Fruit fly (Drosophila melanogaster) whole organism: ENCODE results near the gene twin.

Experiments used
- CG8478 ChIP-seq: fragments of >200 bp; optimal IDR thresholded peaks from 2 replicates; lab custom pipeline; 2018; ENCODE audit warnings: inconsistent platforms
- Dll ChIP-seq: fragments of >200 bp; optimal IDR thresholded peaks from 2 replicates; lab custom pipeline; 2017
- EcR ChIP-seq, 2 experiments: fragments of >200 bp; optimal IDR thresholded peaks; 2 replicates each; lab custom pipeline; 2017; ENCODE audit warnings: missing biosample characterization in 2 of 2, missing genetic modification characterization in 2 of 2, missing genetic modification reagents in 2 of 2
- pan ChIP-seq: fragments of >200 bp; optimal IDR thresholded peaks from 2 replicates; lab custom pipeline; 2017
- psq ChIP-seq: fragments of >200 bp; optimal IDR thresholded peaks from 2 replicates; lab custom pipeline; 2017
- usp ChIP-seq: fragments of >200 bp; optimal IDR thresholded peaks from 2 replicates; lab custom pipeline; 2017; ENCODE audit warnings: missing biosample characterization, missing genetic modification characterization, mixed read lengths

DNA sequence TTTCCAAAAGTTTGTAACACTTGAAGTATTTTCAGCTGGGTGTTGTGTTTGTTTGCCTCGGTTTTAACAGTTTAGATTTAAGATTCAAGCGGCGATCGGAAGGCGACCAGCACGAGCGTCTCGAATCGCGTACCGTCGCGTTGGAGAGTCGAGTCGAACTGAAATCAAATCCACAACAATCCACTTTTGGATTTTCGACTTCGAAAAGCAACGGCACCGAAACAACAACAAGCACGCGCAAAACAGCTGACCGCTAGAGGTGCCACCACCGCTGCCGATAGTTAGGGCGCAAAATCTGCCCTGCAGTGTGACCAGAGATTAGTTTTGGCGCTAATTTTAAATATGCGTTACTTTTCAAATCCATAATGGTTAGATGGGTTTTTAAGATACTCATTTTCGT is 49.3 kb upstream of the twin start, which contains the start of gene jar:
- TF ChIP-seq Dll (lab: Kevin White, UChicago): no peak
- no peak for TF ChIP-seq pan (lab: Kevin White, UChicago)
- no peak for TF ChIP-seq CG8478 (lab: Kevin White, UChicago)
- no peak for TF ChIP-seq usp (GFP tag; lab: Kevin White, UChicago)
- TF ChIP-seq psq: no peak
- no peak for TF ChIP-seq EcR (GFP tag; optimal IDR thresholded peaks at IDR 0.05; lab: Kevin White, UChicago)
